Worm (Caenorhabditis elegans) whole organism, L2 larva: ENCODE measurements around the gene cpg-2.

Experiments used
- F13H6.1 ChIP-seq: sonication (generic microtip); optimal IDR thresholded peaks from 2 replicates; lab custom pipeline; 2016; ENCODE audit warnings: missing genetic modification characterization, missing compliant biosample characterization
- ZK546.5 ChIP-seq: sonication (generic microtip); optimal IDR thresholded peaks from 2 replicates; lab custom pipeline; 2017; ENCODE audit warnings: missing biosample characterization, missing genetic modification characterization
- ama-1 ChIP-seq: fragments of 150-350 bp; optimal IDR thresholded peaks from 2 replicates; lab custom pipeline; 2018; ENCODE audit warnings: inconsistent platforms
- egl-27 ChIP-seq: sonication (generic microtip); optimal IDR thresholded peaks from 3 replicates; lab custom pipeline; 2017; ENCODE audit warnings: missing biosample characterization, missing genetic modification reagents, missing genetic modification characterization
- fos-1 ChIP-seq: fragments of 150-350 bp; optimal IDR thresholded peaks from 2 replicates; lab custom pipeline; 2014; ENCODE audit warnings: missing biosample characterization, missing genetic modification characterization
- lin-11 ChIP-seq: fragments of 150-350 bp; sonication (generic microtip); optimal IDR thresholded peaks from 2 replicates; lab custom pipeline; 2014; ENCODE audit warnings: missing biosample characterization, missing genetic modification characterization, inconsistent platforms, mixed read lengths
- nhr-10 ChIP-seq: sonication (generic microtip); optimal IDR thresholded peaks from 2 replicates; lab custom pipeline; 2017; ENCODE audit warnings: missing biosample characterization, missing genetic modification characterization
- nhr-11 ChIP-seq: fragments of 150-350 bp; optimal IDR thresholded peaks from 2 replicates; lab custom pipeline; 2014; ENCODE audit warnings: missing biosample characterization, missing genetic modification characterization
- nhr-129 ChIP-seq: fragments of 150-350 bp; optimal IDR thresholded peaks from 2 replicates; lab custom pipeline; 2014; ENCODE audit warnings: missing biosample characterization, missing genetic modification characterization
- nhr-237 ChIP-seq: fragments of 150-350 bp; optimal IDR thresholded peaks from 2 replicates; lab custom pipeline; 2014; ENCODE audit warnings: missing biosample characterization, missing genetic modification characterization
- ztf-4 ChIP-seq: fragments of 150-350 bp; optimal IDR thresholded peaks from 2 replicates; lab custom pipeline; 2014; ENCODE audit warnings: missing biosample characterization, missing genetic modification characterization

ce11 chrIII:7150162-7150561 is 46.4 kb upstream of the cpg-2 start:
- TF ChIP-seq ama-1 (lab: Kevin White, UChicago) (no peak), egl-27 (no peak), ZK546.5 (tag; lab: Kevin White, UChicago) (no peak), F13H6.1 (tag; lab: Kevin White, UChicago) (no peak), nhr-10 (tag; lab: Kevin White, UChicago) (no peak), nhr-11 (no peak), lin-11 (tag; lab: Kevin White, UChicago) (no peak), nhr-129 (tag; lab: Kevin White, UChicago) (no peak), fos-1 (tag; lab: Kevin White, UChicago) (no peak), nhr-237 (tag; lab: Kevin White, UChicago) (no peak), ztf-4 (no peak)
